Fruit fly (Drosophila melanogaster) whole organism, embryonic: ENCODE measurements around the gene Sec15.

ENCODE experiments used
- Abd-B ChIP-seq: fragments of 200-800 bp; sonication (Bioruptor generic); optimal IDR thresholded peaks from 2 replicates; lab custom pipeline; 2018; ENCODE audit warnings: missing biosample characterization, mild to moderate bottlenecking, missing genetic modification characterization, moderate library complexity
- Antp ChIP-seq: fragments of 200-800 bp; sonication (Bioruptor generic); optimal IDR thresholded peaks from 3 replicates; lab custom pipeline; 2016; ENCODE audit warnings: missing biosample characterization, missing genetic modification characterization
- B-H1 ChIP-seq: fragments of 200-800 bp; sonication (Bioruptor generic); IDR thresholded peaks from 3 replicates; pipeline ENCODE4 v1.3.6; 2022; ENCODE audit warnings: missing biosample characterization, missing genetic modification characterization
- Bgb ChIP-seq: fragments of 200-800 bp; sonication (Bioruptor generic); IDR thresholded peaks from 2 replicates; pipeline ENCODE4 v1.3.6; 2022; ENCODE audit warnings: missing biosample characterization, missing genetic modification characterization; ENCODE audit not compliant: partially characterized antibody
- CG10959 ChIP-seq: fragments of 200-800 bp; sonication (Bioruptor generic); IDR thresholded peaks from 2 replicates; pipeline ENCODE4 v1.3.6; 2022; ENCODE audit warnings: missing biosample characterization, missing genetic modification characterization
- CG11504 ChIP-seq: fragments of 200-800 bp; sonication (Bioruptor generic); optimal IDR thresholded peaks from 3 replicates; lab custom pipeline; 2019; ENCODE audit warnings: missing biosample characterization, mild to moderate bottlenecking, missing genetic modification characterization, moderate library complexity
- CG13123 ChIP-seq: fragments of 200-800 bp; sonication (Bioruptor generic); optimal IDR thresholded peaks from 2 replicates; lab custom pipeline; 2016; ENCODE audit warnings: missing biosample characterization, missing genetic modification characterization
- CG14014 ChIP-seq: fragments of 200-800 bp; sonication (Bioruptor generic); IDR thresholded peaks from 2 replicates; pipeline ENCODE4 v1.3.6; 2022; ENCODE audit warnings: missing biosample characterization, missing genetic modification characterization
- CG1529 ChIP-seq: fragments of 200-800 bp; sonication (Bioruptor generic); optimal IDR thresholded peaks from 3 replicates; lab custom pipeline; 2018; ENCODE audit warnings: missing biosample characterization, missing genetic modification characterization
- CG15514 ChIP-seq: fragments of 200-800 bp; sonication (Bioruptor generic); optimal IDR thresholded peaks from 3 replicates; lab custom pipeline; 2017; ENCODE audit warnings: missing biosample characterization, missing genetic modification characterization, mild to moderate bottlenecking, moderate library complexity, missing genetic modification reagents
- CG15696 ChIP-seq: fragments of 200-800 bp; sonication (Bioruptor generic); optimal IDR thresholded peaks from 2 replicates; lab custom pipeline; 2019; ENCODE audit warnings: missing biosample characterization, mild to moderate bottlenecking, missing genetic modification characterization, moderate library complexity
- CG17385 ChIP-seq: fragments of 200-800 bp; sonication (Bioruptor generic); optimal IDR thresholded peaks from 3 replicates; lab custom pipeline; 2018; ENCODE audit warnings: missing biosample characterization, mild to moderate bottlenecking, missing genetic modification characterization
- CG2875 ChIP-seq: fragments of 200-800 bp; sonication (Bioruptor generic); optimal IDR thresholded peaks from 2 replicates; lab custom pipeline; 2017; ENCODE audit warnings: missing biosample characterization, mild to moderate bottlenecking, missing genetic modification characterization, missing genetic modification reagents
- CG31365 ChIP-seq: fragments of 200-800 bp; sonication (Bioruptor generic); optimal IDR thresholded peaks from 2 replicates; lab custom pipeline; 2018; ENCODE audit warnings: missing biosample characterization, mild to moderate bottlenecking, missing genetic modification characterization
- CG3838 ChIP-seq: fragments of 200-800 bp; sonication (Bioruptor generic); optimal IDR thresholded peaks from 3 replicates; lab custom pipeline; 2016; ENCODE audit warnings: missing biosample characterization, missing genetic modification characterization
- CG4820 ChIP-seq: fragments of 200-800 bp; sonication (Bioruptor generic); optimal IDR thresholded peaks from 3 replicates; lab custom pipeline; 2016; ENCODE audit warnings: missing biosample characterization, missing genetic modification characterization
- CG7987 ChIP-seq: fragments of 200-800 bp; sonication (Bioruptor generic); optimal IDR thresholded peaks from 2 replicates; lab custom pipeline; 2018; ENCODE audit warnings: missing biosample characterization, mild to moderate bottlenecking, missing genetic modification characterization, moderate library complexity
- CG8089 ChIP-seq: fragments of 200-800 bp; sonication (Bioruptor generic); optimal IDR thresholded peaks from 3 replicates; lab custom pipeline; 2016; ENCODE audit warnings: missing biosample characterization, missing genetic modification characterization
- CG8359 ChIP-seq: fragments of 200-800 bp; sonication (Bioruptor generic); optimal IDR thresholded peaks from 2 replicates; lab custom pipeline; 2017; ENCODE audit warnings: missing biosample characterization, mild to moderate bottlenecking, missing genetic modification characterization, borderline replicate concordance
- CG8944 ChIP-seq: fragments of 200-800 bp; sonication (Bioruptor generic); optimal IDR thresholded peaks from 3 replicates; lab custom pipeline; 2016; ENCODE audit warnings: missing biosample characterization, missing genetic modification characterization
- CG9215 ChIP-seq: fragments of 200-800 bp; sonication (Bioruptor generic); IDR thresholded peaks from 2 replicates; pipeline ENCODE4 v1.3.6; 2022; ENCODE audit warnings: missing biosample characterization, missing genetic modification characterization
- CG9727 ChIP-seq: fragments of 200-800 bp; sonication (Bioruptor generic); optimal IDR thresholded peaks from 3 replicates; lab custom pipeline; 2017; ENCODE audit warnings: missing biosample characterization, mild to moderate bottlenecking, missing genetic modification characterization
- Ets65A ChIP-seq: fragments of 200-800 bp; sonication (Bioruptor generic); peaks from one replicate; lab custom pipeline; 2016; ENCODE audit warnings: missing biosample characterization, missing genetic modification characterization
- H15 ChIP-seq: fragments of 200-800 bp; sonication (Bioruptor generic); IDR thresholded peaks from 3 replicates; pipeline ENCODE4 v1.3.6; 2022; ENCODE audit warnings: missing biosample characterization, missing genetic modification characterization
- HLH3B ChIP-seq: fragments of 200-800 bp; sonication (Bioruptor generic); IDR thresholded peaks from 2 replicates; pipeline ENCODE4 v1.3.6; 2022; ENCODE audit warnings: missing biosample characterization, missing genetic modification characterization
- Hmr ChIP-seq: fragments of 200-800 bp; sonication (Bioruptor generic); optimal IDR thresholded peaks from 3 replicates; lab custom pipeline; 2017; ENCODE audit warnings: mild to moderate bottlenecking, missing biosample characterization, missing genetic modification reagents, missing genetic modification characterization
- Hr78 ChIP-seq, 2 experiments: fragments of 200-800 bp in 1 of 2; fragments of >200 bp in 1 of 2; sonication (Bioruptor generic) in 1 of 2; optimal IDR thresholded peaks; 2 replicates each; lab custom pipeline; 2017 to 2019; ENCODE audit warnings: missing biosample characterization in 2 of 2, missing genetic modification characterization in 2 of 2, mild to moderate bottlenecking in 1 of 2, moderate library complexity in 1 of 2
- MTF-1 ChIP-seq: fragments of 200-800 bp; sonication (Bioruptor generic); optimal IDR thresholded peaks from 2 replicates; lab custom pipeline; 2018; ENCODE audit warnings: missing biosample characterization, mild to moderate bottlenecking, missing genetic modification characterization, borderline replicate concordance
- Myb ChIP-seq: fragments of 200-800 bp; sonication (Bioruptor generic); optimal IDR thresholded peaks from 2 replicates; lab custom pipeline; 2016; ENCODE audit warnings: missing biosample characterization, missing genetic modification characterization
- Poxn ChIP-seq: fragments of 200-800 bp; sonication (Bioruptor generic); IDR thresholded peaks from 2 replicates; pipeline ENCODE4 v1.3.6; 2022; ENCODE audit warnings: missing biosample characterization, missing genetic modification characterization
- Ssrp ChIP-seq: fragments of 200-800 bp; sonication (Bioruptor generic); optimal IDR thresholded peaks from 2 replicates; lab custom pipeline; 2018; ENCODE audit warnings: missing biosample characterization, mild to moderate bottlenecking, missing genetic modification characterization, moderate library complexity
- Vsx1 ChIP-seq: fragments of 200-800 bp; sonication (Bioruptor generic); optimal IDR thresholded peaks from 2 replicates; lab custom pipeline; 2017; ENCODE audit warnings: missing biosample characterization, mild to moderate bottlenecking, missing genetic modification characterization, missing genetic modification reagents
- Xrp1 ChIP-seq: fragments of 200-800 bp; sonication (Bioruptor generic); IDR thresholded peaks from 2 replicates; pipeline ENCODE4 v1.3.6; 2022; ENCODE audit warnings: missing biosample characterization, missing genetic modification characterization
- ap ChIP-seq: fragments of 200-800 bp; sonication (Bioruptor generic); IDR thresholded peaks from 2 replicates; pipeline ENCODE4 v1.3.6; 2022; ENCODE audit warnings: missing biosample characterization, missing genetic modification characterization
- croc ChIP-seq: fragments of 200-800 bp; sonication (Bioruptor generic); conservative IDR thresholded peaks from 3 replicates; pipeline ENCODE4 v1.3.6; 2022; ENCODE audit warnings: missing biosample characterization, missing genetic modification characterization
- crol ChIP-seq: fragments of 200-800 bp; sonication (Bioruptor generic); IDR thresholded peaks from 2 replicates; pipeline ENCODE4 v1.3.6; 2022; ENCODE audit warnings: missing biosample characterization, missing genetic modification characterization
- dpn ChIP-seq, 2 experiments: fragments of 200-800 bp; sonication (Bioruptor generic); optimal IDR thresholded peaks; 3 replicates each; lab custom pipeline; 2016; ENCODE audit warnings: missing biosample characterization in 2 of 2, missing genetic modification characterization in 2 of 2
- en ChIP-seq: fragments of 200-800 bp; sonication (Bioruptor generic); optimal IDR thresholded peaks from 2 replicates; lab custom pipeline; 2016; ENCODE audit warnings: missing biosample characterization, missing genetic modification characterization
- exex ChIP-seq: fragments of 200-800 bp; sonication (Bioruptor generic); optimal IDR thresholded peaks from 4 replicates; lab custom pipeline; 2018; ENCODE audit warnings: missing biosample characterization, mild to moderate bottlenecking, missing genetic modification characterization, moderate library complexity
- fru ChIP-seq: fragments of >200 bp; optimal IDR thresholded peaks from 2 replicates; lab custom pipeline; 2017
- grn ChIP-seq: fragments of 200-800 bp; sonication (Bioruptor generic); optimal IDR thresholded peaks from 3 replicates; lab custom pipeline; 2017; ENCODE audit warnings: missing biosample characterization, missing genetic modification characterization
- h ChIP-seq: fragments of >200 bp; optimal IDR thresholded peaks from 2 replicates; lab custom pipeline; 2017
- lbe ChIP-seq: fragments of 200-800 bp; sonication (Bioruptor generic); optimal IDR thresholded peaks from 2 replicates; lab custom pipeline; 2016; ENCODE audit warnings: missing biosample characterization, mild to moderate bottlenecking, missing genetic modification characterization
- lola ChIP-seq, 3 experiments: fragments of >200 bp in 2 of 3; fragments of 200-800 bp in 1 of 3; sonication (Bioruptor generic) in 1 of 3; optimal IDR thresholded peaks; 2 replicates each; lab custom pipeline; 2017 to 2019; ENCODE audit warnings: missing biosample characterization in 3 of 3, missing genetic modification characterization in 3 of 3, mild to moderate bottlenecking in 1 of 3, moderate library complexity in 1 of 3
- pros ChIP-seq: fragments of 200-800 bp; sonication (Bioruptor generic); optimal IDR thresholded peaks from 3 replicates; lab custom pipeline; 2019; ENCODE audit warnings: missing biosample characterization, mild to moderate bottlenecking, missing genetic modification characterization, moderate library complexity
- tgo ChIP-seq: fragments of 200-800 bp; sonication (Bioruptor generic); IDR thresholded peaks from 3 replicates; pipeline ENCODE4 v1.3.6; 2022; ENCODE audit warnings: missing biosample characterization, missing genetic modification characterization
- toy ChIP-seq: fragments of 200-800 bp; sonication (Bioruptor generic); IDR thresholded peaks from 2 replicates; pipeline ENCODE4 v1.3.6; 2022; ENCODE audit warnings: missing biosample characterization, missing genetic modification characterization
- ttk ChIP-seq: fragments of 200-800 bp; sonication (Bioruptor generic); IDR thresholded peaks from 2 replicates; pipeline ENCODE4 v2.1.2; 2022; ENCODE audit warnings: missing biosample characterization, missing genetic modification characterization
- wor ChIP-seq: fragments of 200-800 bp; sonication (Bioruptor generic); IDR thresholded peaks from 2 replicates; pipeline ENCODE4 v1.3.6; 2022; ENCODE audit warnings: missing biosample characterization, missing genetic modification characterization
- yki ChIP-seq: fragments of >200 bp; optimal IDR thresholded peaks from 3 replicates; lab custom pipeline; 2018
- z ChIP-seq: fragments of 200-800 bp; sonication (Bioruptor generic); IDR thresholded peaks from 3 replicates; pipeline ENCODE4 v1.3.6; 2022; ENCODE audit warnings: missing biosample characterization, missing genetic modification characterization

The Sec15 gene

DNA sequence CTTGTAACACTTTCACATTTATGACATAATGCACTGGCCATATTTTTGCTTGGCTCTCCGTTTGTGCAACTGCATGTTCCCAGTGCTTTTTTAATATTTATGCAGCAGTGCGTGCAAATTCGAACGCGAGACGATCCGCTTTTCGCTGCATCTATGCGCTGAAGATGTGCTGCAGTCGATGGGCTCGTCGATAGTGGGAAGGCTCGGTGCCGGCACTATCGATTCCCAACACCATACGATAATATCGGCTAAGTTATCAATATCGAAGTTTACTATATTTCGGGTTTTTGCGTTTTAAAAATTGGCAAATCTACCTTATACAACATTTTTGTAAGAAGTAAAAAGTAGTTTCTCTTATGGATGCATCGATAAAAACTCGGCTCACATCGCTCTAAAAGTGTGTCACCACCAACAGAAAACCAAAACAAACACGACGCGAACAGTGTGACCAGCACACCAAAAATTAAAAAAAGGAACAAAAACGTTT is 10.1 kb downstream of the Sec15 start, which contains the start of gene RhoGAP93B (continued):
- TF ChIP-seq Myb: peak; percentile 92
- TF ChIP-seq en (GFP tag; lab: Kevin White, UChicago): peak; percentile 55
- TF ChIP-seq ttk: peak; percentile 89
- peak; percentile 58 for TF ChIP-seq CG13123 (GFP tag; lab: Kevin White, UChicago)
- TF ChIP-seq CG15696 (tag; lab: Kevin White, UChicago): peak; percentile 90
- TF ChIP-seq Antp (GFP tag; lab: Kevin White, UChicago): peak; percentile 81
- TF ChIP-seq dpn (GFP tag; optimal IDR thresholded peaks at IDR 0.05; lab: Kevin White, UChicago): peak; percentile 86
- peak; percentile 80 for TF ChIP-seq tgo (GFP tag; lab: Robert Waterston, UW)
- TF ChIP-seq CG31365: peak; percentile 47
- TF ChIP-seq CG8944 (GFP tag; lab: Kevin White, UChicago): peak; percentile 81
- no peak for TF ChIP-seq yki (lab: Kevin White, UChicago)
- peak; percentile 64 for TF ChIP-seq MTF-1 (GFP tag; lab: Kevin White, UChicago)
- TF ChIP-seq CG15514 (GFP tag; lab: Kevin White, UChicago): peak; percentile 90
- TF ChIP-seq Xrp1 (GFP tag; lab: Robert Waterston, UW): peak; percentile 92
- TF ChIP-seq B-H1 (GFP tag; lab: Robert Waterston, UW): peak; percentile 82
- TF ChIP-seq CG8359: no peak
- TF ChIP-seq lbe: peak; percentile 74
- peak; percentile 90 for TF ChIP-seq CG9215 (GFP tag; lab: Robert Waterston, UW)
- peak; percentile 76 for TF ChIP-seq ap (GFP tag; lab: Robert Waterston, UW)
- TF ChIP-seq Hmr (GFP tag; lab: Kevin White, UChicago): peak; percentile 79
- peak in 1 of 3 experiments; percentile 78 for TF ChIP-seq lola (GFP tag; optimal IDR thresholded peaks at IDR 0.05; lab: Kevin White, UChicago)
- TF ChIP-seq CG3838 (GFP tag; lab: Kevin White, UChicago): peak; percentile 79
- TF ChIP-seq fru (lab: Kevin White, UChicago): no peak
- TF ChIP-seq CG17385: peak; percentile 7
- TF ChIP-seq HLH3B: peak; percentile 93
- TF ChIP-seq Vsx1 (GFP tag; lab: Kevin White, UChicago): no peak
- TF ChIP-seq CG14014 (GFP tag; lab: Robert Waterston, UW): peak; percentile 94
- no peak for TF ChIP-seq z (GFP tag; lab: Robert Waterston, UW)
- peak; percentile 41 for TF ChIP-seq CG2875 (GFP tag; lab: Kevin White, UChicago)
- peak; percentile 86 for TF ChIP-seq Abd-B
- TF ChIP-seq toy: peak; percentile 68; the same call in 1 of the 2 replicates
- peak; percentile 68 for TF ChIP-seq CG7987
- peak; percentile 53 for TF ChIP-seq exex
- TF ChIP-seq Ets65A (GFP tag; lab: Kevin White, UChicago): peak; percentile 99
- TF ChIP-seq crol (GFP tag; lab: Robert Waterston, UW): peak; percentile 39; the same call in 1 of the 2 replicates
- peak; percentile 100 for TF ChIP-seq Bgb (GFP tag; lab: Robert Waterston, UW)
- TF ChIP-seq Hr78 (GFP tag; optimal IDR thresholded peaks at IDR 0.05; lab: Kevin White, UChicago): no peak
- peak; percentile 76 for TF ChIP-seq Ssrp
- peak; percentile 33 for TF ChIP-seq grn
- TF ChIP-seq croc: peak; percentile 71; the same call in 2 of the 3 replicates
- TF ChIP-seq pros (GFP tag; lab: Kevin White, UChicago): no peak
- peak; percentile 90 for TF ChIP-seq H15 (GFP tag; lab: Robert Waterston, UW)
- TF ChIP-seq h (lab: Kevin White, UChicago): no peak
- TF ChIP-seq CG9727 (GFP tag; lab: Kevin White, UChicago): peak; percentile 90
- TF ChIP-seq wor (GFP tag; lab: Robert Waterston, UW): peak; percentile 75
- peak; percentile 42 for TF ChIP-seq CG1529 (GFP tag; lab: Kevin White, UChicago)
- TF ChIP-seq CG4820 (GFP tag; lab: Kevin White, UChicago): peak; percentile 56
- peak; percentile 92 for TF ChIP-seq CG10959 (GFP tag; lab: Robert Waterston, UW)
- TF ChIP-seq CG11504 (tag; lab: Kevin White, UChicago): peak; percentile 81
- TF ChIP-seq CG8089 (GFP tag; lab: Kevin White, UChicago): peak; percentile 69
- no peak; the same call in 1 of the 2 replicates for TF ChIP-seq Poxn (GFP tag; lab: Robert Waterston, UW)
